Worm (Caenorhabditis elegans) whole organism, young adult: Measurements from ENCODE around the gene lact-1.
A peak's percentile ranks its signal among the peaks of the same experiment; 100 is the strongest.

Source experiments
- F23B12.7 ChIP-seq: sonication (generic microtip); optimal IDR thresholded peaks from 2 replicates; lab custom pipeline; 2017; ENCODE audit warnings: missing genetic modification characterization, mild to moderate bottlenecking, missing compliant biosample characterization, antibody characterized with exemption, moderate library complexity; ENCODE audit not compliant: insufficient read depth
- F55B11.4 ChIP-seq: sonication (generic microtip); optimal IDR thresholded peaks from 2 replicates; lab custom pipeline; 2016; ENCODE audit warnings: missing compliant biosample characterization, missing genetic modification characterization, borderline replicate concordance; ENCODE audit not compliant: insufficient read depth
- F57C9.4 ChIP-seq: sonication (generic microtip); optimal IDR thresholded peaks from 2 replicates; lab custom pipeline; 2017; ENCODE audit warnings: mild to moderate bottlenecking, missing genetic modification characterization, missing compliant biosample characterization
- K12H6.12 ChIP-seq: fragments of 200-800 bp; sonication (Bioruptor generic); optimal IDR thresholded peaks from 2 replicates; lab custom pipeline; 2018; ENCODE audit warnings: mild to moderate bottlenecking, missing genetic modification characterization, missing compliant biosample characterization
- T07F8.4 ChIP-seq: sonication (generic microtip); optimal IDR thresholded peaks from 2 replicates; lab custom pipeline; 2016; ENCODE audit warnings: mild to moderate bottlenecking, missing genetic modification characterization, moderate library complexity, missing compliant biosample characterization
- Y53F4B.3 ChIP-seq: fragments of 200-800 bp; sonication (Bioruptor generic); IDR thresholded peaks from 2 replicates; pipeline ENCODE4 v1.3.6; 2022; ENCODE audit warnings: missing genetic modification reagents, missing genetic modification characterization, missing compliant biosample characterization
- Y67H2A.10 ChIP-seq: fragments of 200-800 bp; sonication (Bioruptor generic); conservative IDR thresholded peaks from 2 replicates; pipeline ENCODE4 v1.3.6; 2022; ENCODE audit warnings: missing genetic modification reagents, missing genetic modification characterization, missing compliant biosample characterization
- Y79H2A.3 ChIP-seq: fragments of 200-800 bp; sonication (Bioruptor generic); conservative IDR thresholded peaks from 2 replicates; pipeline ENCODE4 v1.3.6; 2022; ENCODE audit warnings: missing genetic modification reagents, missing genetic modification characterization, missing compliant biosample characterization
- athp-1 ChIP-seq: sonication (generic microtip); optimal IDR thresholded peaks from 2 replicates; lab custom pipeline; 2017; ENCODE audit warnings: mild to moderate bottlenecking, missing genetic modification characterization, missing compliant biosample characterization
- attf-3 ChIP-seq: fragments of 200-800 bp; sonication (Bioruptor generic); conservative IDR thresholded peaks from 2 replicates; pipeline ENCODE4 v1.3.6; 2022; ENCODE audit warnings: missing genetic modification reagents, missing genetic modification characterization, missing compliant biosample characterization
- attf-6 ChIP-seq: fragments of 200-800 bp; sonication (Bioruptor generic); IDR thresholded peaks from 2 replicates; pipeline ENCODE4 v1.3.6; 2022; ENCODE audit warnings: missing genetic modification reagents, missing genetic modification characterization, missing compliant biosample characterization
- cebp-1 ChIP-seq, 2 experiments: fragments of 200-800 bp in 1 of 2; sonication (Bioruptor generic) in 1 of 2; sonication (generic microtip) in 1 of 2; IDR thresholded peaks in 1 of 2; optimal IDR thresholded peaks in 1 of 2; 2 replicates each; pipeline versions ENCODE4 v1.3.6 to Lab custom; 2017 to 2022; ENCODE audit warnings: missing compliant biosample characterization in 2 of 2, missing genetic modification characterization in 2 of 2, mild to moderate bottlenecking in 1 of 2, missing genetic modification reagents in 1 of 2, moderate library complexity in 1 of 2
- ceh-27 ChIP-seq: fragments of 200-800 bp; sonication (Bioruptor generic); optimal IDR thresholded peaks from 2 replicates; lab custom pipeline; 2018; ENCODE audit warnings: mild to moderate bottlenecking, missing genetic modification characterization, moderate library complexity, missing compliant biosample characterization
- ceh-79 ChIP-seq: sonication (generic microtip); optimal IDR thresholded peaks from 2 replicates; lab custom pipeline; 2017; ENCODE audit warnings: mild to moderate bottlenecking, missing genetic modification characterization, missing compliant biosample characterization
- chd-7 ChIP-seq: sonication (generic microtip); optimal IDR thresholded peaks from 2 replicates; lab custom pipeline; 2016; ENCODE audit warnings: mild to moderate bottlenecking, missing genetic modification characterization, moderate library complexity, missing compliant biosample characterization
- dox-1 ChIP-seq: fragments of 200-800 bp; sonication (Bioruptor generic); IDR thresholded peaks from 2 replicates; pipeline ENCODE4 v1.3.6; 2022; ENCODE audit warnings: missing genetic modification reagents, missing genetic modification characterization, missing compliant biosample characterization
- dpl-1 ChIP-seq: fragments of 150-350 bp; optimal IDR thresholded peaks from 2 replicates; lab custom pipeline; 2014; ENCODE audit warnings: missing biosample characterization, missing genetic modification reagents, missing genetic modification characterization
- egl-44 ChIP-seq: fragments of 200-800 bp; sonication (Bioruptor generic); IDR thresholded peaks from 2 replicates; pipeline ENCODE4 v1.3.6; 2022; ENCODE audit warnings: missing genetic modification reagents, missing genetic modification characterization, missing compliant biosample characterization
- ekl-4 ChIP-seq: fragments of 200-800 bp; sonication (Bioruptor generic); IDR thresholded peaks from 2 replicates; pipeline ENCODE4 v1.3.6; 2022; ENCODE audit warnings: missing genetic modification reagents, missing genetic modification characterization, missing compliant biosample characterization
- gei-17 ChIP-seq: fragments of 200-800 bp; sonication (Bioruptor generic); optimal IDR thresholded peaks from 2 replicates; lab custom pipeline; 2018; ENCODE audit warnings: mild to moderate bottlenecking, missing genetic modification characterization, missing compliant biosample characterization
- hmg-1.2 ChIP-seq: fragments of 200-800 bp; sonication (Bioruptor generic); IDR thresholded peaks from 2 replicates; pipeline ENCODE4 v1.3.6; 2022; ENCODE audit warnings: missing genetic modification reagents, missing genetic modification characterization, missing compliant biosample characterization
- lin-35 ChIP-seq, 3 experiments: fragments of 150-350 bp in 2 of 3; sonication (generic microtip) in 1 of 3; optimal IDR thresholded peaks; 2 replicates each; lab custom pipeline; 2014 to 2018; ENCODE audit warnings: missing biosample characterization in 3 of 3, missing genetic modification characterization in 3 of 3, missing genetic modification reagents in 3 of 3
- lsy-27 ChIP-seq: sonication (generic microtip); optimal IDR thresholded peaks from 2 replicates; lab custom pipeline; 2017; ENCODE audit warnings: missing genetic modification characterization, mild to moderate bottlenecking, missing compliant biosample characterization, antibody characterized with exemption, missing genotype, borderline replicate concordance; ENCODE audit not compliant: insufficient read depth
- mcd-1 ChIP-seq: fragments of 200-800 bp; sonication (Bioruptor generic); IDR thresholded peaks from 2 replicates; pipeline ENCODE4 v1.3.6; 2022; ENCODE audit warnings: missing genetic modification reagents, missing genetic modification characterization, missing compliant biosample characterization
- nfyb-1 ChIP-seq: fragments of 200-800 bp; sonication (Bioruptor generic); IDR thresholded peaks from 2 replicates; pipeline ENCODE4 v1.3.6; 2022; ENCODE audit warnings: missing genetic modification reagents, missing genetic modification characterization, missing compliant biosample characterization
- nhr-179 ChIP-seq: sonication (generic microtip); optimal IDR thresholded peaks from 2 replicates; lab custom pipeline; 2016; ENCODE audit warnings: mild to moderate bottlenecking, missing genetic modification characterization, missing compliant biosample characterization
- nhr-80 ChIP-seq: sonication (generic microtip); optimal IDR thresholded peaks from 2 replicates; lab custom pipeline; 2016; ENCODE audit warnings: missing genetic modification characterization, missing compliant biosample characterization
- nhr-90 ChIP-seq: sonication (generic microtip); optimal IDR thresholded peaks from 2 replicates; lab custom pipeline; 2016; ENCODE audit warnings: missing genotype, mild to moderate bottlenecking, missing genetic modification characterization, missing compliant biosample characterization
- rcor-1 ChIP-seq: fragments of 200-800 bp; sonication (Bioruptor generic); IDR thresholded peaks from 2 replicates; pipeline ENCODE4 v1.3.6; 2022; ENCODE audit warnings: missing genetic modification reagents, missing genetic modification characterization, missing compliant biosample characterization
- rec-8 ChIP-seq, 2 experiments: sonication (generic microtip); optimal IDR thresholded peaks; 2 replicates each; lab custom pipeline; 2016; ENCODE audit warnings: mild to moderate bottlenecking in 2 of 2, missing genetic modification characterization in 2 of 2, missing genetic modification reagents in 2 of 2, missing genotype in 2 of 2, missing biosample characterization in 1 of 2, missing compliant biosample characterization in 1 of 2, moderate library complexity in 1 of 2
- rpc-1 ChIP-seq, 2 experiments: fragments of 150-350 bp in 1 of 2; sonication (generic microtip) in 1 of 2; optimal IDR thresholded peaks; 2 replicates each; lab custom pipeline; 2014 to 2018; ENCODE audit warnings: missing biosample characterization in 1 of 2, missing genetic modification characterization in 1 of 2, missing genetic modification reagents in 1 of 2, missing genotype in 1 of 2
- snpc-1.1 ChIP-seq: sonication (generic microtip); optimal IDR thresholded peaks from 2 replicates; lab custom pipeline; 2017; ENCODE audit warnings: missing genetic modification characterization, mild to moderate bottlenecking, missing compliant biosample characterization, antibody characterized with exemption, moderate library complexity, missing genotype, missing genetic modification reagents; ENCODE audit not compliant: insufficient read depth
- snpc-4 ChIP-seq, 5 experiments: fragments of 150-350 bp in 1 of 5; sonication (generic microtip) in 4 of 5; optimal IDR thresholded peaks; 2 replicates each; lab custom pipeline; 2014 to 2018; ENCODE audit warnings: missing genetic modification characterization in 5 of 5, missing biosample characterization in 3 of 5, antibody characterized with exemption in 2 of 5, mild to moderate bottlenecking in 2 of 5, missing compliant biosample characterization in 2 of 5, missing genotype in 2 of 5, moderate library complexity in 2 of 5, missing genetic modification reagents in 1 of 5
- somi-1 ChIP-seq: fragments of 200-800 bp; sonication (Bioruptor generic); optimal IDR thresholded peaks from 2 replicates; lab custom pipeline; 2018; ENCODE audit warnings: mild to moderate bottlenecking, missing genetic modification characterization, missing compliant biosample characterization
- unc-62 ChIP-seq: fragments of 150-350 bp; optimal IDR thresholded peaks from 2 replicates; lab custom pipeline; 2014; ENCODE audit warnings: missing biosample characterization, missing genetic modification reagents, missing genetic modification characterization
- zfh-2 ChIP-seq: fragments of 200-800 bp; sonication (Bioruptor generic); conservative IDR thresholded peaks from 2 replicates; pipeline ENCODE4 v1.3.6; 2022; ENCODE audit warnings: missing genetic modification reagents, missing genetic modification characterization, missing compliant biosample characterization
- zim-3 ChIP-seq: sonication (generic microtip); optimal IDR thresholded peaks from 2 replicates; lab custom pipeline; 2017; ENCODE audit warnings: mild to moderate bottlenecking, missing genetic modification characterization, moderate library complexity, missing compliant biosample characterization
- ztf-18 ChIP-seq: sonication (generic microtip); optimal IDR thresholded peaks from 2 replicates; lab custom pipeline; 2016; ENCODE audit warnings: missing genotype, mild to moderate bottlenecking, missing genetic modification characterization, missing compliant biosample characterization
- ztf-25 ChIP-seq: fragments of 200-800 bp; sonication (Bioruptor generic); IDR thresholded peaks from 2 replicates; pipeline ENCODE4 v1.3.6; 2022; ENCODE audit warnings: missing genetic modification reagents, missing genetic modification characterization, missing compliant biosample characterization
- ztf-28 ChIP-seq: fragments of 200-800 bp; sonication (Bioruptor generic); IDR thresholded peaks from 2 replicates; pipeline ENCODE4 v1.3.6; 2022; ENCODE audit warnings: missing genetic modification reagents, missing genetic modification characterization, missing compliant biosample characterization

The lact-1 gene

DNA sequence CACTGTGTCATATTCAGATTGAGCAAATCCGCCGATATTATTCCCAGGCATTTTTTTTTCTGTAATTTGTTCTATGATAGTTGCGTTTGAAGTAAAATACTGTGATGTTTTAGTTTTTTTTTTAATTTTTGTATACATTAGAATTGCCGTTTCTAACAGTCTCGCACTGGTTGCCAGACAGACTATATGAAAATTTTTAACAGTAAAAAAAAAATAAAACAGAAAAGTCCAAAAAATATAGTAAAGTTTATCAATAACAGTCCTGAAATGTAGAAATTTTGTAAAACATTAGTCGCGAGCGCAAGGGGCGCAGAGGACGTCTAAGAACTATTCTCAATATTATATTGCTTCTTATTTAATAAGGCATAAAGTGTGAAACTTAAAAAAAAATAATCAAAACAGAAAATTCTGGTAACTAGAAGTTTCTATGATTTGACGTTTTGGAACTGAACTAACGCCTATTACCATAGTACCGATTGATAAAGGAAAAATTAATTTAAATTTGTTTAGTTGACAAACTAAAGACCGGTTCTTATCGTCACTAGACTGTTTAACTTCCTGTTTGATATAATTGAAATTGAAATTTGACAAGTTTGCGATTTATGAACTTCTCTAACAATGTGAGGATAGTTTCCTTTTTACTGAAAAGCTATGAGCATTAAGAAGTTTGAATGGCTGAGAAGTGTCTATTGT, at the start of gene lact-1:
TSS of gene lact-1 (minus strand) at position 51 of the 693 bp plus-strand sequence.
- TF ChIP-seq unc-62 (GFP tag; lab: Kevin White, UChicago) (no peak), nhr-80 (tag; lab: Kevin White, UChicago) (peak; percentile 1)

DNA sequence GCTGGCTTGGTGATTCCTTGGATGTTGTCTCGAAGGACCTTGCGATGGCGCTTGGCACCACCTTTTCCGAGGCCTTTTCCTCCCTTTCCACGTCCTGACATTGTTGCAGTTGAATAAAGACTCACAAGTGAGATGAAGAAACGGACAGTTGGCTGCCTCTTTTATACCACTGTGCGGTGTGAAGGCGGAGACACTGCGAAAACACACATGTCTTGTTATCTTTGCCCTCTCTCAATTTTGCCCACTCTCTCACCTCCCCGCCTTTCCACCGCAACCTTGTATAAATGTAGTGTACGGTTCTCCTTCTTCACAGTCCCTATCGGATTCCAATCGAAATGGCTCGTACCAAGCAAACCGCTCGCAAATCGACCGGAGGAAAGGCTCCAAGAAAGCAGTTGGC, 49.6 kb upstream of the lact-1 start, which contains the start of the genes his-38 and his-40:
TSS of gene his-38 (minus strand) at position 101 of the 400 bp plus-strand sequence.
TSS of gene his-40 (plus strand) at position 336 of the 400 bp plus-strand sequence.
- TF ChIP-seq hmg-1.2 (GFP tag; lab: Robert Waterston, UW) (peak; percentile 36; the same call in 1 of the 2 replicates), ztf-25 (GFP tag; lab: Robert Waterston, UW) (no peak)

DNA sequence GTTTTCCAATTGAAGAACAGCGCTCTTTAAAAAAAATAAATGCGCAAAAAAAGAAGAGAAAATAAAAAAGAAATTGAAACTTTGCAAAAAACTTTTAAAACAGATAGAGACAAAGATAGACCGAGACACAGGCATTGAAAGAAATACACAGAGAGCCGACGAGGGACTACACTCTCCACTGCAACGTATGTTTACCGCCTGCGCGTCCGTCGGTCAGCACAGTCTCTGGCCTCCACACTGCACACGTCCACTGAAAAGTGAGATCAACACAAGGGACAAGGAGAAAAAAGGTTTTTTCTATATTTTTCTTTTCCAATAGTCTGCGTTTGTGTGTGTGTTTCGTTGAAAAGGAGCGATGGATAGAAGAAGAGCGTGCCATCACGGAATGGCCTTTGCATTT, 46.3 kb upstream of the lact-1 start:
- no peak for TF ChIP-seq ztf-28 (GFP tag; lab: Robert Waterston, UW)
- no peak for TF ChIP-seq zim-3 (tag; lab: Kevin White, UChicago)
- TF ChIP-seq rpc-1 (optimal IDR thresholded peaks at IDR 0.05; lab: Kevin White, UChicago): no peak
- no peak for TF ChIP-seq rpc-1 (tag; optimal IDR thresholded peaks at IDR 0.05; lab: Kevin White, UChicago)
- TF ChIP-seq nfyb-1 (GFP tag; lab: Robert Waterston, UW): no peak
- 0 out of 2 replicates have a peak, but pooled peaks have one; percentile 31 for TF ChIP-seq Y67H2A.10 (GFP tag; lab: Robert Waterston, UW)
- TF ChIP-seq lin-35 (GFP tag; optimal IDR thresholded peaks at IDR 0.05; lab: Kevin White, UChicago): peak in 1 of 3 experiments; percentile 47
- 0 out of 2 replicates have a peak, but pooled peaks have one; percentile 40 for TF ChIP-seq rcor-1 (GFP tag; lab: Robert Waterston, UW)
- TF ChIP-seq dox-1: peak; percentile 48; the same call in 1 of the 2 replicates
- no peak for TF ChIP-seq Y53F4B.3 (GFP tag; lab: Robert Waterston, UW)
- peak; percentile 25 for TF ChIP-seq ceh-27 (GFP tag; lab: Kevin White, UChicago)
- TF ChIP-seq attf-3 (GFP tag; lab: Robert Waterston, UW): no peak
- no peak for TF ChIP-seq snpc-1.1 (tag; lab: Kevin White, UChicago)
- TF ChIP-seq Y79H2A.3 (GFP tag; lab: Robert Waterston, UW): no peak
- TF ChIP-seq attf-6 (GFP tag; lab: Robert Waterston, UW): no peak
- TF ChIP-seq F55B11.4: no peak
- TF ChIP-seq chd-7 (tag; lab: Kevin White, UChicago): peak; percentile 34
- no peak for TF ChIP-seq F23B12.7 (tag; lab: Kevin White, UChicago)
- TF ChIP-seq cebp-1 (GFP tag; IDR thresholded peaks at IDR 0.05; lab: Robert Waterston, UW): no peak
- TF ChIP-seq cebp-1 (tag; optimal IDR thresholded peaks at IDR 0.05; lab: Kevin White, UChicago): peak; percentile 47
- no peak for TF ChIP-seq nhr-90 (tag; lab: Kevin White, UChicago)
- no peak for TF ChIP-seq F57C9.4 (tag; lab: Kevin White, UChicago)
- TF ChIP-seq dpl-1 (GFP tag; lab: Kevin White, UChicago): no peak
- no peak for TF ChIP-seq ceh-79 (tag; lab: Kevin White, UChicago)
- peak; percentile 33; the same call in 1 of the 2 replicates for TF ChIP-seq mcd-1 (GFP tag; lab: Robert Waterston, UW)
- TF ChIP-seq ekl-4 (GFP tag; lab: Robert Waterston, UW): no peak
- peak; percentile 5 for TF ChIP-seq somi-1 (GFP tag; lab: Kevin White, UChicago)
- no peak for TF ChIP-seq ztf-18 (tag; lab: Kevin White, UChicago)
- no peak for TF ChIP-seq T07F8.4
- no peak for TF ChIP-seq snpc-4 (GFP tag; optimal IDR thresholded peaks at IDR 0.05; lab: Kevin White, UChicago)
- peak in 3 of 4 experiments; percentile 3 to 7 (median 5) for TF ChIP-seq snpc-4 (tag; optimal IDR thresholded peaks at IDR 0.05; lab: Kevin White, UChicago)
- TF ChIP-seq gei-17 (GFP tag; lab: Kevin White, UChicago): peak; percentile 11
- TF ChIP-seq lsy-27 (tag; lab: Kevin White, UChicago): no peak
- peak; percentile 58 for TF ChIP-seq K12H6.12 (tag; lab: Kevin White, UChicago)
- TF ChIP-seq athp-1 (tag; lab: Kevin White, UChicago): no peak
- peak; percentile 86 for TF ChIP-seq zfh-2
- no peak for TF ChIP-seq rec-8 (tag; optimal IDR thresholded peaks at IDR 0.05; lab: Kevin White, UChicago)
- no peak for TF ChIP-seq egl-44 (GFP tag; lab: Robert Waterston, UW)
- TF ChIP-seq nhr-179: no peak
